Worm (Caenorhabditis elegans) whole organism, late embryonic: ENCODE data around the gene pas-7.

Source experiments
- C38D4.7 ChIP-seq: fragments of 200-800 bp; sonication (Bioruptor generic); optimal IDR thresholded peaks from 2 replicates; lab custom pipeline; 2018; ENCODE audit warnings: mild to moderate bottlenecking, missing genetic modification characterization, moderate library complexity, missing compliant biosample characterization
- F13H6.1 ChIP-seq: sonication (generic microtip); optimal IDR thresholded peaks from 2 replicates; lab custom pipeline; 2016; ENCODE audit warnings: missing genetic modification characterization, missing compliant biosample characterization
- K02D7.2 ChIP-seq: sonication (generic microtip); optimal IDR thresholded peaks from 2 replicates; lab custom pipeline; 2017; ENCODE audit warnings: mild to moderate bottlenecking, missing genetic modification characterization, missing compliant biosample characterization
- T23F11.4 ChIP-seq: fragments of 200-800 bp; sonication (Bioruptor generic); optimal IDR thresholded peaks from 2 replicates; lab custom pipeline; 2018; ENCODE audit warnings: mild to moderate bottlenecking, missing genetic modification characterization, missing compliant biosample characterization
- ama-1 ChIP-seq: fragments of 150-350 bp; optimal IDR thresholded peaks from 2 replicates; lab custom pipeline; 2014
- ceh-18 ChIP-seq: sonication (generic microtip); optimal IDR thresholded peaks from 2 replicates; lab custom pipeline; 2016; ENCODE audit warnings: missing genetic modification characterization, missing compliant biosample characterization
- ceh-2 ChIP-seq: sonication (generic microtip); optimal IDR thresholded peaks from 2 replicates; lab custom pipeline; 2016; ENCODE audit warnings: missing genotype, missing genetic modification characterization, missing compliant biosample characterization
- ceh-24 ChIP-seq: sonication (generic microtip); optimal IDR thresholded peaks from 2 replicates; lab custom pipeline; 2016; ENCODE audit warnings: mild to moderate bottlenecking, missing genetic modification characterization, missing compliant biosample characterization
- ceh-34 ChIP-seq: sonication (generic microtip); optimal IDR thresholded peaks from 2 replicates; lab custom pipeline; 2016; ENCODE audit warnings: mild to moderate bottlenecking, missing genetic modification characterization, missing compliant biosample characterization
- ceh-45 ChIP-seq: fragments of 200-800 bp; sonication (Bioruptor generic); IDR thresholded peaks from 2 replicates; pipeline ENCODE4 v1.3.6; 2022; ENCODE audit warnings: missing genetic modification reagents, missing genetic modification characterization, missing compliant biosample characterization
- ceh-48 ChIP-seq: sonication (generic microtip); optimal IDR thresholded peaks from 2 replicates; lab custom pipeline; 2016; ENCODE audit warnings: missing genetic modification characterization, inconsistent platforms, missing compliant biosample characterization
- ceh-6 ChIP-seq: fragments of 200-800 bp; sonication (Bioruptor generic); optimal IDR thresholded peaks from 2 replicates; lab custom pipeline; 2018; ENCODE audit warnings: mild to moderate bottlenecking, missing genetic modification characterization, missing compliant biosample characterization
- ceh-9 ChIP-seq: sonication (generic microtip); optimal IDR thresholded peaks from 2 replicates; lab custom pipeline; 2016; ENCODE audit warnings: mild to moderate bottlenecking, missing genetic modification characterization, inconsistent platforms, missing compliant biosample characterization
- dmd-4 ChIP-seq: sonication (generic microtip); optimal IDR thresholded peaks from 2 replicates; lab custom pipeline; 2016; ENCODE audit warnings: borderline replicate concordance, missing genetic modification characterization, missing compliant biosample characterization
- dve-1 ChIP-seq: sonication (generic microtip); optimal IDR thresholded peaks from 2 replicates; lab custom pipeline; 2017; ENCODE audit warnings: antibody characterized with exemption, mild to moderate bottlenecking, missing genetic modification characterization, missing compliant biosample characterization
- elt-2 ChIP-seq: sonication (generic microtip); optimal IDR thresholded peaks from 2 replicates; lab custom pipeline; 2016; ENCODE audit warnings: missing genetic modification reagents, missing genetic modification characterization, missing compliant biosample characterization
- eyg-1 ChIP-seq: sonication (generic microtip); optimal IDR thresholded peaks from 2 replicates; lab custom pipeline; 2016; ENCODE audit warnings: missing genotype, missing genetic modification characterization, missing compliant biosample characterization
- fkh-10 ChIP-seq: fragments of 150-350 bp; optimal IDR thresholded peaks from 2 replicates; lab custom pipeline; 2014; ENCODE audit warnings: missing biosample characterization, missing genetic modification reagents, missing genetic modification characterization
- gmeb-2 ChIP-seq: sonication (generic microtip); optimal IDR thresholded peaks from 2 replicates; lab custom pipeline; 2016; ENCODE audit warnings: missing genetic modification characterization, inconsistent platforms, missing compliant biosample characterization
- hlh-15 ChIP-seq: sonication (generic microtip); optimal IDR thresholded peaks from 2 replicates; lab custom pipeline; 2016; ENCODE audit warnings: missing genetic modification characterization, missing compliant biosample characterization
- lin-11 ChIP-seq: fragments of 200-800 bp; sonication (Bioruptor generic); optimal IDR thresholded peaks from 2 replicates; lab custom pipeline; 2018; ENCODE audit warnings: mild to moderate bottlenecking, missing genetic modification characterization, missing compliant biosample characterization
- mec-3 ChIP-seq: sonication (generic microtip); optimal IDR thresholded peaks from 2 replicates; lab custom pipeline; 2016; ENCODE audit warnings: borderline replicate concordance, missing genetic modification characterization, missing compliant biosample characterization
- npax-4 ChIP-seq: sonication (generic microtip); optimal IDR thresholded peaks from 2 replicates; lab custom pipeline; 2016; ENCODE audit warnings: missing genetic modification characterization, missing compliant biosample characterization
- odd-2 ChIP-seq: sonication (generic microtip); optimal IDR thresholded peaks from 2 replicates; lab custom pipeline; 2017; ENCODE audit warnings: antibody characterized with exemption, mild to moderate bottlenecking, missing genetic modification characterization, missing compliant biosample characterization
- pat-9 ChIP-seq: fragments of 200-800 bp; sonication (Bioruptor generic); optimal IDR thresholded peaks from 2 replicates; lab custom pipeline; 2018; ENCODE audit warnings: mild to moderate bottlenecking, missing genetic modification characterization, moderate library complexity, missing compliant biosample characterization
- pax-1 ChIP-seq: fragments of 150-350 bp; optimal IDR thresholded peaks from 2 replicates; lab custom pipeline; 2014; ENCODE audit warnings: missing biosample characterization, missing genetic modification characterization
- pha-2 ChIP-seq: sonication (generic microtip); optimal IDR thresholded peaks from 2 replicates; lab custom pipeline; 2017; ENCODE audit warnings: mild to moderate bottlenecking, missing genetic modification characterization, missing compliant biosample characterization
- pha-4 ChIP-seq: fragments of 150-350 bp; optimal IDR thresholded peaks from 2 replicates; lab custom pipeline; 2018; ENCODE audit warnings: missing biosample characterization, missing genetic modification reagents, missing genetic modification characterization
- pqm-1 ChIP-seq: sonication (generic microtip); optimal IDR thresholded peaks from 2 replicates; lab custom pipeline; 2016; ENCODE audit warnings: missing genetic modification characterization, missing compliant biosample characterization
- tbx-2 ChIP-seq: sonication (generic microtip); optimal IDR thresholded peaks from 2 replicates; lab custom pipeline; 2016; ENCODE audit warnings: missing genetic modification characterization, missing compliant biosample characterization
- tbx-7 ChIP-seq: sonication (generic microtip); optimal IDR thresholded peaks from 2 replicates; lab custom pipeline; 2016; ENCODE audit warnings: missing genotype, missing genetic modification characterization, missing compliant biosample characterization
- ttx-3 ChIP-seq: sonication (generic microtip); optimal IDR thresholded peaks from 2 replicates; lab custom pipeline; 2016; ENCODE audit warnings: missing genetic modification reagents, missing genetic modification characterization, missing compliant biosample characterization
- unc-42 ChIP-seq: sonication (generic microtip); optimal IDR thresholded peaks from 2 replicates; lab custom pipeline; 2016; ENCODE audit warnings: missing genotype, missing genetic modification characterization, missing compliant biosample characterization
- unc-55 ChIP-seq: sonication (generic microtip); optimal IDR thresholded peaks from 2 replicates; lab custom pipeline; 2017; ENCODE audit warnings: missing biosample characterization, missing genetic modification reagents, missing genetic modification characterization
- unc-86 ChIP-seq: sonication (generic microtip); optimal IDR thresholded peaks from 2 replicates; lab custom pipeline; 2016; ENCODE audit warnings: missing genetic modification characterization, missing compliant biosample characterization
- ztf-16 ChIP-seq: sonication (generic microtip); optimal IDR thresholded peaks from 2 replicates; lab custom pipeline; 2017; ENCODE audit warnings: missing genetic modification characterization, missing compliant biosample characterization

pas-7 gene

DNA sequence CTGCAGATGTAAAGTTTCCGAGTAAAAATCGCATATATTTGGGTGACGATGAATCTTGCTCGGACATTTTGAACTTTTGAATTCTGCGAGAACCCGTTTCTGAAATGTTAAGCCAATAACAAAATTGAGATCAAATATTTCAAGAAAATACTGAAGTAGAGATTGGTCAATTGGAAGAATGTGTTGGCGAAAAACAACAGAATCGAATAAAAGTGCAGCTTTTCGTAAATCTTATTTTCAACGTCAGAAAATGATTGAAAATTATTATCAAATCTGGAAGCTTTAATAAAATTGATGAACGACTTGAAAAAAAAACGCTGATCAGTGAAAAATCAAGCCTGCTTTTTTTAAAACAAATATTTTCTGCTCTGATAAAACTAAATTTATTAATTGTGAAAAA lies 27.7 kb upstream of the pas-7 start, which contains the start of gene F27E5.8:
Gene F27E5.8 (minus strand): TSS at position 101 of the 400 bp plus-strand sequence.
- TF ChIP-seq pax-1 (no peak), ceh-45 (GFP tag; lab: Robert Waterston, UW) (no peak), tbx-7 (tag; lab: Kevin White, UChicago) (no peak), unc-86 (tag; lab: Kevin White, UChicago) (no peak), ceh-2 (no peak), pat-9 (tag; lab: Kevin White, UChicago) (no peak), T23F11.4 (GFP tag; lab: Kevin White, UChicago) (no peak), ceh-6 (GFP tag; lab: Kevin White, UChicago) (no peak)

DNA sequence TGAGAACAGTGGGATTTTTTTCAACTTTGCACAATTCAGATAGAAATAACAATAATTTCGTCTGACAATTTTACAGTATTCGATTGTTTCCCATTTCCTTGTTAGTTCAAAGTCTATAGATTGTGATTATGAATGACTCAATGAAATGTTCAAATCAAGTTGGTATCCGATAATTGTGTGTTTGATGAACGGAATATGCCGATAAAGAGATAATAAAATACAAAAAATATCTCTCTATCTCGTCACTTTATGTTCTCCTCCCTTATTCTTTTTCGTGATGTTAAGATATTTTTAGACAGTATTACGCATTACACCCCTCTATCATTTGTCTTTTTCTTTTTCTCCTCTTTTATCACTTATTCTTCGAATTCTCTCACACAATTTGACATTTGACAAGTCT lies 22.8 kb upstream of the pas-7 start, which contains the start of gene F27E5.7:
Gene F27E5.7 (plus strand): TSS at position 301 of the 400 bp plus-strand sequence.
- TF ChIP-seq dmd-4 (tag; lab: Kevin White, UChicago) (no peak), gmeb-2 (tag; lab: Kevin White, UChicago) (no peak), ceh-2 (no peak), fkh-10 (GFP tag; lab: Kevin White, UChicago) (no peak), ttx-3 (no peak), ama-1 (lab: Kevin White, UChicago) (no peak)

DNA sequence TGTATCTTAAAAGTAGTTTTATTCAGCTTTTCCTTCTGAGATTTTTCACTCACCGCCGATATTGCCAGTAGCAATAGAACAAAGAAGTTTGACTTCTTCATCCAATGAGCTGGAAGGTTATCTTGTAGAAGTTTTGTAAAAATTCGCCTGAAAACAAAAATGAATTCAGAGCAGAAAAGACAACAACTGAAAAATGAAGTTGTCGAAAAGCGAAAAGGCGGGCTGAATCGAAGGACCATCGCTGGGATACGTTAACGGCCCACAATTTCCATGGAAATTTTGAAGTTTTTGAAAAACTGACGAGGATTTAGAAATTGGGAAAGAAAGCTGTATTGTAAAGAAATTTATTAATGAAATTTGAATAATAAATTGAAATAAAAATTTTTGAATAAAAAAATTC lies 22.1 kb upstream of the pas-7 start, which contains the start of gene lov-1:
Gene lov-1 (minus strand): TSS at position 101 of the 400 bp plus-strand sequence.
- TF ChIP-seq eyg-1 (tag; lab: Kevin White, UChicago) (no peak), ceh-24 (tag; lab: Kevin White, UChicago) (no peak), F13H6.1 (no peak), fkh-10 (GFP tag; lab: Kevin White, UChicago) (no peak), unc-86 (tag; lab: Kevin White, UChicago) (no peak), unc-42 (tag; lab: Kevin White, UChicago) (no peak), unc-55 (no peak)

DNA sequence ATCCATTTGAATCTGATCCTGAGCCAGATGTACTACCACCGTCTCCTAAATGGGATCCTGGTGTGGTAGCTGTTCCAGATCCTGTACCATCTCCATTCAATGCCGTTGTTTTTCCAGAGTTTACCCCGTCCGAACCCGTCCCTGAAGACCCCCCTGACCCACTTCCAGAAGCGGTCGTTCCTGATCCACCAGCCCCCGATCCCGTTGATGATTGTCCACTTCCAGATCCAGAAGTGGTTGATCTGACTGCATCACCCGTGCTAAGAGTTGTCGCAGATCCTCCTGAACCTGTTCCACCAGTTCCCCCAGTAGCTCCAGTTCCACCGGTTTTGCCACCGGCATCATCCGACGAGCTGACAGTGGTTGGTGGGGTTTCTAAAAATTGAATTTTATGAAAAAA lies 17.0 kb upstream of the pas-7 start:
- TF ChIP-seq ceh-18 (tag; lab: Kevin White, UChicago) (no peak), odd-2 (tag; lab: Kevin White, UChicago) (no peak), mec-3 (tag; lab: Kevin White, UChicago) (no peak), ama-1 (lab: Kevin White, UChicago) (no peak), tbx-2 (tag; lab: Kevin White, UChicago) (no peak), pha-4 (no peak), elt-2 (tag; lab: Kevin White, UChicago) (no peak)

DNA sequence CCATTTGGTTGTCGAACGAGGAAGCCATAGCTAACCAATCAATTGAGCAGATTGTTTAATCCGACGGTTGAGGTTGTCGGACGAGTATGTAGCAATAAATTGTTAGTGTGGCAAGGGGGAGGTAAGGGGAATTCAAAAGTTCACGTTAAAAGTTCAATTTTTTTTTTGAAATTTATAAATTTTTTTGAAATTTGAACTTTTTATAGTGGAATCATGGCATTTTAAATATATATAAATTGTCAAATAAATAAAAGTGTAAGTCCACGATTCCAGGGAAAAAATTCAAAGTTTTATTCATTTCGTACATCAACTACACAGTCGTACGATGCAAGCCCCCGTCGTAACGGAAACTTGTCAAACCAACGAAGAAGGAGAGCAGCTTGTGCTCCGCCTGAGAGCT lies 8.7 kb upstream of the pas-7 start, which contains the start of the genes ZK945.7 and ZK945.8:
Gene ZK945.7 (minus strand): TSS at position 101 of the 400 bp plus-strand sequence.
Gene ZK945.8 (plus strand): TSS at position 275 of the 400 bp plus-strand sequence.
- TF ChIP-seq pha-2 (no peak), C38D4.7 (no peak), pat-9 (tag; lab: Kevin White, UChicago) (no peak), pax-1 (no peak), ztf-16 (tag; lab: Kevin White, UChicago) (no peak), unc-55 (no peak), ceh-48 (tag; lab: Kevin White, UChicago) (no peak)
- TF ChIP-seq, all 69 proteins: peak for 0

DNA sequence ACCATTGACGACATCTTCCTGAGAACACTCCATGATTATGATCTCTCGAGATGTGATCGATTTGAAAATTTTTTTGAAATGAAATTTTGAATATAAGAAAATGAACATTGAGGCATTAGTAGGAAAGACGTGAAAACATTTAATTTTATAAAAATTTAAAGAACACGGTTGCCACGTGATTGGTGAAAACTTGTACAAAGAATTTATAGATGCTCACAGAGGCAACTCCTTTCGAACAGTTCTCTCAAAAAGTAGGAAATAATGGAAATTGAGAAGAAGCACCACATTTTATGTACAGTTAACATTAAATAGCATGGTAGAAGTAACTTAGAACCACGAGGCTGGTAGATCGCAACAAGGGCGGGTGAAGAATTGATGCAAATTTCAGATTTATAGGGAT lies 7.2 kb upstream of the pas-7 start, which contains the start of gene ZK945.6:
Gene ZK945.6 (minus strand): TSS at position 101 of the 400 bp plus-strand sequence.
- no peak for TF ChIP-seq ceh-9
- no peak for TF ChIP-seq pqm-1 (tag; lab: Kevin White, UChicago)
- TF ChIP-seq elt-2 (tag; lab: Kevin White, UChicago): no peak
- no peak for TF ChIP-seq ceh-6 (GFP tag; lab: Kevin White, UChicago)
- no peak for TF ChIP-seq pax-1
- no peak for TF ChIP-seq hlh-15 (tag; lab: Kevin White, UChicago)
- no peak for TF ChIP-seq ceh-34 (tag; lab: Kevin White, UChicago)
- no peak for TF ChIP-seq dve-1 (tag; lab: Kevin White, UChicago)
- TF ChIP-seq tbx-2 (tag; lab: Kevin White, UChicago): no peak
- TF ChIP-seq npax-4 (tag; lab: Kevin White, UChicago): no peak
- TF ChIP-seq K02D7.2: no peak
- TF ChIP-seq lin-11 (tag; lab: Kevin White, UChicago): no peak
- TF ChIP-seq, all 69 proteins: peak for 0
